Fruit fly (Drosophila melanogaster): ENCODE data around the gene CG1924.

The CG1924 gene

dm6 chrX:12225325-12225972 is 47.0 kb upstream of the CG1924 start (continued):
- TF ChIP-seq yki (optimal IDR thresholded peaks at IDR 0.05) (no peak), row (GFP tag; IDR thresholded peaks at IDR 0.05) (0 out of 3 replicates have a peak, but pooled peaks have one; percentile 9), CG30403 (GFP tag; optimal IDR thresholded peaks at IDR 0.05) (peak; percentile 43), Ssrp (tag; optimal IDR thresholded peaks at IDR 0.05) (peak; percentile 71), Mad (GFP tag; optimal IDR thresholded peaks at IDR 0.05) (no peak), CG14710 (tag; optimal IDR thresholded peaks at IDR 0.05) (peak; percentile 72), Hr3 (GFP tag; optimal IDR thresholded peaks at IDR 0.05) (peak; percentile 8), CG8944 (GFP tag; optimal IDR thresholded peaks at IDR 0.05) (no peak), CG31441 (GFP tag; IDR thresholded peaks at IDR 0.05) (peak; percentile 74), CG1603 (tag; optimal IDR thresholded peaks at IDR 0.05) (peak; percentile 0), sr (GFP tag; IDR thresholded peaks at IDR 0.05) (peak; percentile 86), al (GFP tag; IDR thresholded peaks at IDR 0.05) (no peak), knrl (GFP tag; IDR thresholded peaks at IDR 0.05; ENCODE audit: partially characterized antibody) (no peak), CG3163 (GFP tag; optimal IDR thresholded peaks at IDR 0.05) (no peak), CG17829 (tag; optimal IDR thresholded peaks at IDR 0.05) (peak; percentile 70), slp2 (GFP tag; optimal IDR thresholded peaks at IDR 0.05) (no peak), bcd (GFP tag; optimal IDR thresholded peaks at IDR 0.05) (peak; percentile 31), Spps (tag; optimal IDR thresholded peaks at IDR 0.05) (peak; percentile 60), CG17361 (GFP tag; IDR thresholded peaks at IDR 0.05) (peak; percentile 85), Fer3 (tag; optimal IDR thresholded peaks at IDR 0.05) (peak; percentile 24), Med (GFP tag) (peak; percentile 35), BtbVII (GFP tag; optimal IDR thresholded peaks at IDR 0.05) (no peak), H2.0 (GFP tag; IDR thresholded peaks at IDR 0.05) (no peak), crol (GFP tag; IDR thresholded peaks at IDR 0.05) (peak; percentile 56), fd96Cb (tag; optimal IDR thresholded peaks at IDR 0.05) (peak; percentile 71), CG15601 (tag; optimal IDR thresholded peaks at IDR 0.05) (peak; percentile 77), Hand (GFP tag; optimal IDR thresholded peaks at IDR 0.05) (no peak), Awh (GFP tag; IDR thresholded peaks at IDR 0.05) (peak; percentile 42; the same call in 1 of the 2 replicates), CG10366 (GFP tag; IDR thresholded peaks at IDR 0.05) (no peak), Nf-YA (GFP tag; IDR thresholded peaks at IDR 0.05) (0 out of 2 replicates have a peak, but pooled peaks have one; percentile 26), CG8924 (tag; optimal IDR thresholded peaks at IDR 0.05) (peak; percentile 62), CG32532 (GFP tag; IDR thresholded peaks at IDR 0.05) (no peak), CG8388 (GFP tag; optimal IDR thresholded peaks at IDR 0.05) (peak; percentile 70), Ptx1 (GFP tag; IDR thresholded peaks at IDR 0.05) (0 out of 2 replicates have a peak, but pooled peaks have one; percentile 32), kay (GFP tag; optimal IDR thresholded peaks at IDR 0.05) (no peak), Hmx (GFP tag; optimal IDR thresholded peaks at IDR 0.05) (no peak), CG34376 (GFP tag; optimal IDR thresholded peaks at IDR 0.05) (no peak), CG10979 (tag; optimal IDR thresholded peaks at IDR 0.05) (peak; percentile 81), sc (optimal IDR thresholded peaks at IDR 0.05) (no peak), sc (GFP tag; optimal IDR thresholded peaks at IDR 0.05) (peak; percentile 38), CG18262 (tag; optimal IDR thresholded peaks at IDR 0.05) (peak; percentile 87), luna (GFP tag; optimal IDR thresholded peaks at IDR 0.05) (no peak), CG1529 (GFP tag; optimal IDR thresholded peaks at IDR 0.05) (peak; percentile 3), CG10274 (GFP tag; optimal IDR thresholded peaks at IDR 0.05) (no peak), az2 (GFP tag; optimal IDR thresholded peaks at IDR 0.05) (peak; percentile 34), Max (GFP tag; optimal IDR thresholded peaks at IDR 0.05) (no peak), ase (GFP tag; IDR thresholded peaks at IDR 0.05) (no peak), CG18619 (GFP tag; optimal IDR thresholded peaks at IDR 0.05) (peak; percentile 4), CG10147 (GFP tag; optimal IDR thresholded peaks at IDR 0.05) (no peak), CG10209 (GFP tag; optimal IDR thresholded peaks at IDR 0.05) (peak; percentile 35), Taf1 (GFP tag; IDR thresholded peaks at IDR 0.05) (no peak)

Measured in whole organism, embryonic.